Fruit fly (Drosophila melanogaster) whole organism, prepupa: ENCODE measurements around the gene CG9733.

Source experiments
- Blimp-1 ChIP-seq: fragments of 200-800 bp; sonication (Bioruptor generic); optimal IDR thresholded peaks from 3 replicates; lab custom pipeline; 2017; ENCODE audit warnings: missing biosample characterization, missing genetic modification characterization, mild to moderate bottlenecking, moderate library complexity, missing genetic modification reagents
- CG10631 ChIP-seq: fragments of 200-800 bp; sonication (Bioruptor generic); optimal IDR thresholded peaks from 2 replicates; lab custom pipeline; 2016; ENCODE audit warnings: missing biosample characterization, missing genetic modification characterization
- CG11902 ChIP-seq: fragments of 200-800 bp; sonication (Bioruptor generic); optimal IDR thresholded peaks from 3 replicates; lab custom pipeline; 2016; ENCODE audit warnings: missing biosample characterization, missing genetic modification characterization
- CG3919 ChIP-seq: fragments of 200-800 bp; sonication (Bioruptor generic); optimal IDR thresholded peaks from 3 replicates; lab custom pipeline; 2016; ENCODE audit warnings: missing biosample characterization, missing genetic modification characterization
- CG4318 ChIP-seq: fragments of 200-800 bp; sonication (Bioruptor generic); optimal IDR thresholded peaks from 3 replicates; lab custom pipeline; 2017; ENCODE audit warnings: missing biosample characterization, mild to moderate bottlenecking, missing genetic modification characterization
- CG6854 ChIP-seq: fragments of 200-800 bp; sonication (Bioruptor generic); optimal IDR thresholded peaks from 2 replicates; lab custom pipeline; 2017; ENCODE audit warnings: missing biosample characterization, mild to moderate bottlenecking, missing genetic modification characterization
- CG9139 ChIP-seq: fragments of 200-800 bp; sonication (Bioruptor generic); optimal IDR thresholded peaks from 3 replicates; lab custom pipeline; 2017; ENCODE audit warnings: missing biosample characterization, mild to moderate bottlenecking, missing genetic modification characterization
- Hr39 ChIP-seq: fragments of 200-800 bp; sonication (Bioruptor generic); optimal IDR thresholded peaks from 2 replicates; lab custom pipeline; 2016; ENCODE audit warnings: missing biosample characterization, missing genetic modification characterization
- Lpt ChIP-seq: fragments of 200-800 bp; sonication (Bioruptor generic); optimal IDR thresholded peaks from 3 replicates; lab custom pipeline; 2016; ENCODE audit warnings: missing biosample characterization, missing genetic modification characterization
- Sox102F ChIP-seq: fragments of 200-800 bp; sonication (Bioruptor generic); optimal IDR thresholded peaks from 2 replicates; lab custom pipeline; 2016; ENCODE audit warnings: missing biosample characterization, mild to moderate bottlenecking, missing genetic modification characterization
- achi ChIP-seq: fragments of 200-800 bp; sonication (Bioruptor generic); optimal IDR thresholded peaks from 3 replicates; lab custom pipeline; 2016; ENCODE audit warnings: missing biosample characterization, missing genetic modification characterization
- dsx ChIP-seq: fragments of 200-800 bp; optimal IDR thresholded peaks from 3 replicates; lab custom pipeline; 2019; ENCODE audit warnings: missing biosample characterization, mild to moderate bottlenecking, missing genetic modification characterization, moderate library complexity; ENCODE audit not compliant: poor library complexity, severe bottlenecking
- ss ChIP-seq, 2 experiments: fragments of 200-800 bp; sonication (Bioruptor generic); optimal IDR thresholded peaks; 2 replicates in 1 of 2; 3 replicates in 1 of 2; lab custom pipeline; 2017 to 2018; ENCODE audit warnings: mild to moderate bottlenecking in 2 of 2, missing biosample characterization in 2 of 2, missing genetic modification characterization in 2 of 2, moderate library complexity in 1 of 2
- vri ChIP-seq: fragments of 200-800 bp; sonication (Bioruptor generic); optimal IDR thresholded peaks from 3 replicates; lab custom pipeline; 2016; ENCODE audit warnings: missing biosample characterization, mild to moderate bottlenecking, missing genetic modification characterization

DNA sequence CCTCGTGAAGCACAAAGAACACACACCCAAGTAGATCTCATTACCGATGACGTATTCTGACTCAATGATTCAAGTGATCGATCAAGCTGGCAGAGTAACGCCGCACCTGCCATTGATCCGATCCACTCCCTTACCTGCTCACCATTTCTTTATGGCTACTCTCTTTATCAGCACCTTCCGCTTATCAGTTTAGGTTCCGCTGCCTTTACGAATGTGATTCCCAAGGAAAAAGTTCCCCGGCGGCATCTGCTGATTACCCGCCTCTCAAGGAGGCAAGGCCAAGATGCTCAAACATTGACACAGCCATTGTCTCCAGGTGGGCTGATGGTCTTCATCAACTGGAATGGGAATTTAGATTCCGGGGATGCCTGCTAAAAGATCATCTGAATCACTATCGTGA, 31.5 kb downstream of the CG9733 start:
- TF ChIP-seq Lpt: no peak
- no peak for TF ChIP-seq Blimp-1 (GFP tag; lab: Kevin White, UChicago)
- TF ChIP-seq ss (GFP tag; optimal IDR thresholded peaks at IDR 0.05; lab: Kevin White, UChicago): no peak
- TF ChIP-seq vri (GFP tag; lab: Kevin White, UChicago): no peak
- no peak for TF ChIP-seq CG4318 (GFP tag; lab: Kevin White, UChicago)
- TF ChIP-seq CG10631 (GFP tag; lab: Kevin White, UChicago): no peak
- no peak for TF ChIP-seq CG11902 (GFP tag; lab: Kevin White, UChicago)
- no peak for TF ChIP-seq achi (GFP tag; lab: Kevin White, UChicago)
- no peak for TF ChIP-seq Sox102F (GFP tag; lab: Kevin White, UChicago)
- TF ChIP-seq dsx (GFP tag; lab: Kevin White, UChicago): no peak
- no peak for TF ChIP-seq CG9139 (GFP tag; lab: Kevin White, UChicago)
- no peak for TF ChIP-seq CG3919 (GFP tag; lab: Kevin White, UChicago)
- TF ChIP-seq Hr39 (GFP tag; lab: Kevin White, UChicago): no peak
- TF ChIP-seq CG6854: no peak
